Fruit fly (Drosophila melanogaster) ovary, adult (tissue): Measurements from ENCODE around the gene CG13010.

Source experiments
- CG17801 ChIP-seq: fragments of 200-800 bp; optimal IDR thresholded peaks from 2 replicates; lab custom pipeline; 2019; ENCODE audit warnings: missing biosample characterization, mild to moderate bottlenecking, missing genetic modification characterization, moderate library complexity; ENCODE audit not compliant: partially characterized antibody

The CG13010 gene

DNA sequence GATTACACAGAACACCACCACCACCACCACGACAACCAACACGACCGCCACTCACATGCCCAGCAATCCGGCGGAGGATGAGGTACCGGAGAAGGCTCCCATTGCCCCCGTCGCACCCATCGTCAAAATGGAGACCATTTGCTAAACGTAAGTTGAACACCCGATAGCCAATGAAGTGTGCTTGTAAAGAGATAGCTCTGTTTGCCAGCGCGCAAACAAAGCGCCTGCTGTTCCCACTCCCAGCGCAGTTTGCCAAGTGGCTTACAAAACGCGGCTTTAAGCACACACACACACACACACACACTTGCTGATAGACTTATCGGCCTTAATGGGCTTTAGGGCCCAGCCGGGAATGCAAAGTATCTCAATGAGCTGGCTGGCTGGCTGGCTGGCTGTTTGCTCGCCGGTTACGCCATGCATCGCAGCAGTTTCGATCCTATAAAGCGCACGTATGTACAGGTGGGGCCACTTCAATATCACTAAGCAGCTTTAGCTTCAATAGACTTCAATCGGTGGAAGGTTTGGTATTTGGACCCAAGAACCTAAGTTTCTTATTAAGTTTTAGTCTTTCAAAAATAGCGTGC is 35.3 kb downstream of the CG13010 start:
- no peak for TF ChIP-seq CG17801

DNA sequence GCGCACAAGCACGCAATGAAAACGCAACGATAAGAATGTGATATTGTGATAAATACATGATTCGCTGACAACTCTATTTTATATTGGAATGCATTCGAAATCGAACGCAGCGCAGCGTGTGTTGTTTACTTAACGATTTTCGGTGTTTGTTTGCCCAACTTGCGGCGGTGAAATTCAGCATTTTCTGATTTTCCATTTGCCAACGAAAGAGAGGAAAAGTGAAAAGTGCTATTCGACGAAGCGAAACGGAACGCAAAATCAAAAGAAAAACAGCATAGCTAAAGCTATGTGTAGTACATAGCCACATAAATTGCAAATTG is 37.7 kb downstream of the CG13010 start:
- no peak for TF ChIP-seq CG17801

DNA sequence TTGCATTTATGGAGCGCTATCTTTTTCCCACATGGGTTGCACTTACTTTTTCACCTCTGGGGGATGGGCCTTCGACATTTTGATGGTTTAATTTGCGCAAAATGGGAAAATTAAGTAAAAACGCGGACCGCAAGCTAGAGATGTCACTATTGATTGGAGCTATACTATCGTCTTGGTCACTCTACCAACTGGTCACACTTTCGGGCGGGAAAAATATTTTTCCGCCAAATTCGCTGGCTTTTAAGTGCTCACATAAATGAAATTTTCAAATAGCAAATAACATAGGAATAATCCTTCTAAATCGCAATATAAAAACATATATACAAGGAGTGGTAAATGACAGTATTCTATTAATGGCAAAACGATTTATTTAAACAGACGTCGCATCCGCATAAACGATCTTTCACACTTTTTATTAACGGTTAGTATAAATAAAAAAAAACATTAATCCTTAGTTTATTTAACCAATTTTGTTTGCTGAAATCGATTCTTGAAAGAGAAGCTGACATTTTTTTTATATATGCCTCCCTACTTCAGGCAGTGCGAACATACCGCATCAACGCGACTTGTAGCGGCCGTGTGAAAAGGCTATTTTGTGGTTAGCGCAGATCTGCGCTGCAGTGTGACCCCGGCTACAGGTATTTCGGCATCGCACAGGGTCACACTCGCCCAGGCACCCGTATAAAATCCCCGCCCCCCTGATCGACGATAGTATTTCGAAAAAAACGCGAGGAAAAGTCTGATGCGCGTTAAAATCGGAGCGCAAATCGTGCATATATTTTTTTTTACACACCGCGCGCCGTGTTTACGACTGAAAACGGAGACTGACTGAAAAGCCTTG is 38.3 kb downstream of the CG13010 start, which contains the start of the genes SNRPG and mthl1:
SNRPG (minus strand) TSS at position 160 of the 841 bp plus-strand sequence.
mthl1 (plus strand) TSS at position 709 of the 841 bp plus-strand sequence.
- TF ChIP-seq CG17801: no peak

DNA sequence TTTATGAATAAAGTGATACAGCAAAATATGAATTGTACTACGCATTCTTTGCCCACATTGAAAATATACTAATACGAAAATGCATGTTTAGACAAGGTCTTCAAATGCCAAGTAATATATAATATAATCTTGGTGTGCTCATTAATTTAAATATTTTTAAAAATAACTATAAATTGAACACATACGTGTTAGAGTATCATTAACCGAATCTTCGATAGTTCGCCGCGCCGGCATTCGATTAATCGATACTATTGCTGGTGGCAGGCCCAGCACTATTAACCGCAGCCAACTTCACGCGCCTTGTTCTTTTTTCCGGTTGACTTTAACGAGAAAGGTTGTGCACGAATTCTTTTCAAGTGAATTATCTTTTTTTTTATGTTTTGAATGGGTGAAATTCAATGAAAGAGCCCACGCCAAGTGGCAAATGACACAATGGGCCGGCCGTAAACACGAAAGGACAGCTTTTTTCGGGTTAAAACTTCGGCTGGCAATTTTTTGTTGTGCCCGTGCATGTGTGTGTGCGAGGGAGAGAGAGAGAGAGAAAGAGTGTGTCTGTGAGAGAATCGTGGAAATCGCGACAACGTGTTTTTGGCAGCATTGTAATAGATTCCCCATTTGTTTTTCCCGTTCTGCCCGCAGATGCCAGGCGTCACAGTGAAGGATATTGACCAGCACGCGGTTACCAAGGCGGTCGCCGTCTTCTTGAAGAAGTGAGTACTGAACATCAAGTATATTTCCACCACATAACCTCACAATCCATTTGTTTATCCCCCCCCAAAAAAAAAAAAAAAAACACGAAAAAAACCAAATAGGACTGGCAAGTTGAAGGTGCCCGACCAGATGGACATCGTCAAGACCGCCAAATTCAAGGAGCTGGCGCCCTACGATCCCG is 40.9 kb downstream of the CG13010 start, which contains the start of gene RpS19a:
RpS19a (plus strand) TSS at position 301 of the 892 bp plus-strand sequence.
- peak; percentile 89 for TF ChIP-seq CG17801

DNA sequence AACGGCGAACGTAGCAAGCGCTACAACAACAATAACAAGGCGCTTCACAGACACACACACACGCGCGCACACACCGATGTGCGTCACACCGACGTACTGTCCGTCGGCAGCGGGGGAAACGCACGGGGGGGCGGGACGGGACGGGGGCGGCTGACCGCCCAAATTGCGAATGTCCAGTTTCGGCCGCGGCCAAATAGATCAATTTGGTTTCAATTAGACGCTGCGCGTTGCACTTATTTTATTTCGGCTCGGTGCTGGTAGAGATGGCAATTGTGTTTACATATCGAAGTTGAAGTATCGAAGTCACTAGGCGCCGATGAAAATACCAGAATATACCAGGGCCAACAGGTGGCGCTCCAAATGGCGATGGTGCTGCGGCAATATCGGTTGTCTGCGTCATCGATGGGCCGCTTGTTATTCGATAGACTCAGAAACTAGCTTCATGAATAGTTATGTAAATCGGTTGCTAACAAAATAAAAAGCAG is 41.6 kb downstream of the CG13010 start, which contains the start of gene Rok:
Rok (minus strand) TSS at position 309 of the 485 bp plus-strand sequence.
- no peak for TF ChIP-seq CG17801

DNA sequence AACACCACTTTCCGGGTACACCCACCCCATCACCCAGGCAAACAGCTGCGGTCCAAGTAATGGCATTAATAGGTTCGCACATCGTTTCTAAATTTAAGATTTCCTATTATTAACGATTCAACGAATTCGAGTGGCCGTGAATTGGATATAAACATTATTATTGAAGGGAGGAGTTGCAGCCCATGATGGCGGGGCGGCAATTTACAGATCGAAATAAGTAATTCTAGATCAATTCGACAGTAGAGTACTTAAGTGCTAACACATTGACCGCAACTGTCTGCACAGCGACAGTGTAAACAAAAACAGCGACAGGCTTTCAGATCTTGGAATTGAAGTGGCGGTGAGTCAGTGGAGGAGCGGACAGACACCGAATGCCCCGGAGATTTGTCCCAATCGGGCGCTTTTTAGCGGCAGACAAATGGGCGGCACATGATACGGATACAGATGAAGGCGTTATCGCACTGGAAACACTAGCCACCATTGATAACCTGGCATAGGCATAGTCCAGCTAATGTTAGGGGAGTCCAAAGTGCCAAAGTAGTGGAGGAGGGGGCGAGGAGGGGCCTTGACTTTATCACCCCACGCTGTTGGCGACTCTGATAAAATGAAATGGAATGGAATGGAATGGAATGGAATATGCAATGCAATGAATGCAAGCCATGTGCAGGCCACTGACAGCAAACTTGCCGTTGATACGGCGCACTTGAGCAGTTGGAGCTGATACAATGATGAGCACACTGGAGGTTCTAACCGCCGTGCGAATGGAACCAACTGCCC is 45.4 kb downstream of the CG13010 start:
- TF ChIP-seq CG17801: no peak

DNA sequence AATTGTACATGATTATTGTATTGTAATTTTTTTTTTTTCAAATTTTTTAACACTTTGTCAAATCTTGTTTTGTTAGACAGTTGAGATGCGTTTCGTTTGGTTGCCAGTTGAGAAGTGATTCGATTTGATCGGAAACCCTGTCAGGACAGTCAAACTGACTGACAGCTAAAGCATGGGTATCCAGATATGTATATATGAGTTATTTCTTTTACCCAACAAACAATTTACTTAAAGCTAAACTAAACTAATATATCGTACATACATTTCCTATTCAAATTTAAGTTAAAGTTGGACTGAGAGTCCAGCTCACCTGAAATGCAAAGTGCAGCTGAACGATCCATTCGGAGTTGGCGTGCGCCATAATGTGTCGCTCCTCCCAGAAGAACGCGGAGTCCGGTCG is 46.6 kb downstream of the CG13010 start, which contains the start of gene CG9777:
CG9777 (minus strand) TSS at position 101 of the 400 bp plus-strand sequence.
- no peak for TF ChIP-seq CG17801
